Worm (Caenorhabditis elegans) whole organism, L4/young adult: ENCODE data around the gene F02C9.2.

ENCODE experiments used
- W03F9.2 ChIP-seq: fragments of 150-350 bp; optimal IDR thresholded peaks from 2 replicates; lab custom pipeline; 2014; ENCODE audit warnings: missing biosample characterization, missing genetic modification characterization
- dao-5 ChIP-seq: sonication (generic microtip); optimal IDR thresholded peaks from 2 replicates; lab custom pipeline; 2016; ENCODE audit warnings: missing genotype, missing genetic modification characterization, moderate library complexity, missing compliant biosample characterization
- him-1 ChIP-seq: sonication (generic microtip); optimal IDR thresholded peaks from 2 replicates; lab custom pipeline; 2016; ENCODE audit warnings: missing genotype, missing genetic modification reagents, missing genetic modification characterization, missing compliant biosample characterization

DNA sequence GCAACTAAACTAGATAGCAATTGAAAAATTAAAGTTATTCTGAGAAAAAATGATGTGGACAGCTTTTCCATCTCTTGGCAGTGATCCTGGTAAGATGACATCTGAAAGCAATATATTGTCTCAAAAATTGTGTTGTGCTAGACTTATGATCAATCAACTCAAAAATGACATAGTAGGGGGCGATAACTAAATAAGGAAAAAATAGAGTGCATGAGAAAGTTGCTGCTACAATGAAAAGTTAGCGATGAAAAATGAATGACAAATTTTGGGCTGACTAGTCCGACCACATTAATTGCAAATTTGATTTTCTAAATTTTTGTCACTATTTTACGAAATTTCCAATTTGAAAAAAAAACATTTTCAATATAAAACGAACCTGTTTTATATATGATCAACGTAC, 7.7 kb downstream of the F02C9.2 start, which contains the start of gene srab-9:
- TF ChIP-seq him-1: no peak
- no peak for TF ChIP-seq W03F9.2
- TF ChIP-seq dao-5 (tag; lab: Kevin White, UChicago): no peak
